1 fruit fly cellular context compared by ENCODE assay signal in genomic region chr3L:18968193-18968969, dm6.
A peak's percentile ranks its signal among the peaks of the same experiment; 100 is the strongest.
TF ChIP-seq lines count a peak whose summit lies in the region.

No protein-coding gene starts in this region.

TF ChIP-seq in whole organism, embryonic, 481 proteins besides CTCF, POLR2A, EP300 and RAD21 (continued from another document):
- TF ChIP-seq CG11560 (tag; IDR thresholded peaks at IDR 0.05; lab: Robert Waterston, UW) (no peak), psq (GFP tag; optimal IDR thresholded peaks at IDR 0.05; lab: Kevin White, UChicago) (no peak), CG8388 (GFP tag; optimal IDR thresholded peaks at IDR 0.05; lab: Kevin White, UChicago) (no peak), twi (tag; optimal IDR thresholded peaks at IDR 0.05; lab: Kevin White, UChicago) (no peak), zfh1 (GFP tag; IDR thresholded peaks at IDR 0.05; lab: Robert Waterston, UW) (0 out of 3 replicates have a peak, but pooled peaks have one; percentile 21), danr (GFP tag; IDR thresholded peaks at IDR 0.05; lab: Robert Waterston, UW) (no peak), Dbx (GFP tag; IDR thresholded peaks at IDR 0.05; lab: Robert Waterston, UW) (no peak), otp (GFP tag; IDR thresholded peaks at IDR 0.05; lab: Robert Waterston, UW) (no peak), Side (GFP tag; optimal IDR thresholded peaks at IDR 0.05; lab: Kevin White, UChicago) (no peak), CG16815 (GFP tag; optimal IDR thresholded peaks at IDR 0.05; lab: Kevin White, UChicago) (no peak), CG17361 (GFP tag; IDR thresholded peaks at IDR 0.05; lab: Robert Waterston, UW) (no peak), CG1792 (GFP tag; optimal IDR thresholded peaks at IDR 0.05; lab: Kevin White, UChicago) (no peak), CG1024 (GFP tag; IDR thresholded peaks at IDR 0.05; lab: Robert Waterston, UW) (no peak), yki (optimal IDR thresholded peaks at IDR 0.05; lab: Kevin White, UChicago) (no peak), pb (GFP tag; optimal IDR thresholded peaks at IDR 0.05; lab: Kevin White, UChicago) (no peak), Med (GFP tag; lab: Kevin White, UChicago) (peak; percentile 75), Optix (GFP tag; IDR thresholded peaks at IDR 0.05; lab: Robert Waterston, UW) (0 out of 3 replicates have a peak, but pooled peaks have one; percentile 51), gsb (GFP tag; IDR thresholded peaks at IDR 0.05; lab: Robert Waterston, UW) (no peak), CG8290 (GFP tag; optimal IDR thresholded peaks at IDR 0.05; lab: Kevin White, UChicago) (no peak), CG8290 (tag; optimal IDR thresholded peaks at IDR 0.05; lab: Kevin White, UChicago) (peak in 1 of 2 experiments; percentile 33), ken (GFP tag; IDR thresholded peaks at IDR 0.05; lab: Robert Waterston, UW) (0 out of 3 replicates have a peak, but pooled peaks have one; percentile 18), al (GFP tag; IDR thresholded peaks at IDR 0.05; lab: Robert Waterston, UW) (no peak), nmo (GFP tag; optimal IDR thresholded peaks at IDR 0.05; lab: Kevin White, UChicago) (no peak), CG17829 (tag; optimal IDR thresholded peaks at IDR 0.05; lab: Kevin White, UChicago) (no peak), CG30020 (tag; optimal IDR thresholded peaks at IDR 0.05; lab: Kevin White, UChicago) (no peak), Fer1 (GFP tag; optimal IDR thresholded peaks at IDR 0.05; lab: Kevin White, UChicago) (no peak), HmgZ (tag; optimal IDR thresholded peaks at IDR 0.05; lab: Kevin White, UChicago) (peak; percentile 20), trem (tag; optimal IDR thresholded peaks at IDR 0.05; lab: Kevin White, UChicago) (no peak), CG4730 (GFP tag; IDR thresholded peaks at IDR 0.05; lab: Robert Waterston, UW) (no peak), dan (GFP tag; IDR thresholded peaks at IDR 0.05; lab: Robert Waterston, UW) (no peak), CG6254 (GFP tag; optimal IDR thresholded peaks at IDR 0.05; lab: Kevin White, UChicago) (no peak), CG31441 (GFP tag; IDR thresholded peaks at IDR 0.05; lab: Robert Waterston, UW) (no peak), ind (GFP tag; optimal IDR thresholded peaks at IDR 0.05; lab: Kevin White, UChicago) (no peak), ranshi (GFP tag; IDR thresholded peaks at IDR 0.05; lab: Robert Waterston, UW) (no peak), scrt (GFP tag; optimal IDR thresholded peaks at IDR 0.05; lab: Kevin White, UChicago) (peak; percentile 93), mirr (GFP tag; optimal IDR thresholded peaks at IDR 0.05; lab: Kevin White, UChicago) (no peak), Hr51 (GFP tag; optimal IDR thresholded peaks at IDR 0.05; lab: Kevin White, UChicago) (no peak), Mes4 (GFP tag; optimal IDR thresholded peaks at IDR 0.05; lab: Kevin White, UChicago) (no peak), tin (GFP tag; optimal IDR thresholded peaks at IDR 0.05; lab: Kevin White, UChicago) (no peak), ci (GFP tag; IDR thresholded peaks at IDR 0.05; lab: Robert Waterston, UW) (peak; percentile 65; the same call in 2 of the 3 replicates), CkIIα-i1 (GFP tag; IDR thresholded peaks at IDR 0.05; lab: Robert Waterston, UW) (no peak), CG9437 (GFP tag; optimal IDR thresholded peaks at IDR 0.05; lab: Kevin White, UChicago) (peak; percentile 34), pzg (GFP tag; optimal IDR thresholded peaks at IDR 0.05; lab: Kevin White, UChicago) (no peak), CG4424 (GFP tag; optimal IDR thresholded peaks at IDR 0.05; lab: Kevin White, UChicago) (no peak), croc (GFP tag; conservative IDR thresholded peaks at IDR 0.05; lab: Robert Waterston, UW) (no peak), dati (GFP tag; IDR thresholded peaks at IDR 0.05; lab: Robert Waterston, UW) (no peak), ewg (GFP tag; optimal IDR thresholded peaks at IDR 0.05; lab: Kevin White, UChicago) (no peak), Atf6 (GFP tag; IDR thresholded peaks at IDR 0.05; lab: Robert Waterston, UW) (no peak), Antp (GFP tag; optimal IDR thresholded peaks at IDR 0.05; lab: Kevin White, UChicago) (no peak), lola (GFP tag; optimal IDR thresholded peaks at IDR 0.05; lab: Kevin White, UChicago) (no peak), ap (GFP tag; IDR thresholded peaks at IDR 0.05; lab: Robert Waterston, UW) (no peak), CG3726 (GFP tag; IDR thresholded peaks at IDR 0.05; lab: Robert Waterston, UW) (0 out of 3 replicates have a peak, but pooled peaks have one; percentile 11), ems (GFP tag; optimal IDR thresholded peaks at IDR 0.05; lab: Kevin White, UChicago) (no peak), pan (optimal IDR thresholded peaks at IDR 0.05; lab: Kevin White, UChicago) (no peak), pan (GFP tag; optimal IDR thresholded peaks at IDR 0.05 in 1 of 2, IDR thresholded peaks at IDR 0.05 in 1 of 2) (peak in 1 of 2 experiments; percentile 11), ftz-f1 (GFP tag; optimal IDR thresholded peaks at IDR 0.05; lab: Kevin White, UChicago) (peak; percentile 30), CG11723 (GFP tag; optimal IDR thresholded peaks at IDR 0.05; lab: Kevin White, UChicago) (no peak), knrl (GFP tag; IDR thresholded peaks at IDR 0.05; lab: Robert Waterston, UW; ENCODE audit: partially characterized antibody) (no peak), klu (GFP tag; IDR thresholded peaks at IDR 0.05; lab: Robert Waterston, UW) (no peak), CG8089 (GFP tag; optimal IDR thresholded peaks at IDR 0.05; lab: Kevin White, UChicago) (no peak), Xbp1 (GFP tag; optimal IDR thresholded peaks at IDR 0.05; lab: Kevin White, UChicago) (no peak), CG1233 (GFP tag; optimal IDR thresholded peaks at IDR 0.05; lab: Kevin White, UChicago) (no peak), CG4707 (GFP tag; optimal IDR thresholded peaks at IDR 0.05; lab: Kevin White, UChicago) (no peak), CG15479 (GFP tag; optimal IDR thresholded peaks at IDR 0.05; lab: Kevin White, UChicago) (no peak), abd-A (tag; optimal IDR thresholded peaks at IDR 0.05; lab: Kevin White, UChicago) (peak; percentile 2), CG13775 (GFP tag; optimal IDR thresholded peaks at IDR 0.05; lab: Kevin White, UChicago) (no peak), sug (tag; optimal IDR thresholded peaks at IDR 0.05; lab: Kevin White, UChicago) (no peak), CG14965 (GFP tag; optimal IDR thresholded peaks at IDR 0.05; lab: Kevin White, UChicago; ENCODE audit: borderline replicate concordance) (peak; percentile 77), CG12299 (tag; optimal IDR thresholded peaks at IDR 0.05; lab: Kevin White, UChicago) (no peak), CG31365 (tag; optimal IDR thresholded peaks at IDR 0.05; lab: Kevin White, UChicago) (no peak), NFAT (GFP tag; IDR thresholded peaks at IDR 0.05; lab: Robert Waterston, UW) (0 out of 2 replicates have a peak, but pooled peaks have one; percentile 18), CG11456 (GFP tag; IDR thresholded peaks at IDR 0.05; lab: Robert Waterston, UW) (0 out of 3 replicates have a peak, but pooled peaks have one; percentile 50), mam (GFP tag; optimal IDR thresholded peaks at IDR 0.05; lab: Kevin White, UChicago) (no peak), CG2202 (tag; optimal IDR thresholded peaks at IDR 0.05; lab: Kevin White, UChicago) (no peak), Trl (optimal IDR thresholded peaks at IDR 0.05; lab: Kevin White, UChicago) (peak in 1 of 2 experiments; percentile 17), Trl (GFP tag; optimal IDR thresholded peaks at IDR 0.05; lab: Kevin White, UChicago) (no peak), Mrtf (GFP tag; IDR thresholded peaks at IDR 0.05; lab: Robert Waterston, UW) (no peak), repo (GFP tag; optimal IDR thresholded peaks at IDR 0.05; lab: Kevin White, UChicago) (no peak), CHES-1-like (GFP tag; optimal IDR thresholded peaks at IDR 0.05; lab: Kevin White, UChicago) (no peak), tx (GFP tag; optimal IDR thresholded peaks at IDR 0.05; lab: Kevin White, UChicago) (no peak), CG12071 (GFP tag; optimal IDR thresholded peaks at IDR 0.05; lab: Kevin White, UChicago) (no peak), Adf1 (GFP tag; IDR thresholded peaks at IDR 0.05; lab: Robert Waterston, UW) (no peak), CrebB (tag; optimal IDR thresholded peaks at IDR 0.05; lab: Kevin White, UChicago) (no peak), CG3163 (GFP tag; optimal IDR thresholded peaks at IDR 0.05; lab: Kevin White, UChicago) (peak; percentile 39), wdn (GFP tag; IDR thresholded peaks at IDR 0.05; lab: Robert Waterston, UW) (no peak), CG8924 (tag; optimal IDR thresholded peaks at IDR 0.05; lab: Kevin White, UChicago) (no peak), CG11093 (GFP tag; IDR thresholded peaks at IDR 0.05; lab: Robert Waterston, UW) (no peak), CG11085 (GFP tag; IDR thresholded peaks at IDR 0.05; lab: Robert Waterston, UW) (no peak), caup (GFP tag; optimal IDR thresholded peaks at IDR 0.05; lab: Kevin White, UChicago; ENCODE audit: severe bottlenecking) (no peak), CG30431 (GFP tag; optimal IDR thresholded peaks at IDR 0.05; lab: Kevin White, UChicago) (no peak), ssp (GFP tag; IDR thresholded peaks at IDR 0.05; lab: Robert Waterston, UW) (no peak), CG6791 (GFP tag; IDR thresholded peaks at IDR 0.05; lab: Robert Waterston, UW; ENCODE audit: partially characterized antibody) (0 out of 3 replicates have a peak, but pooled peaks have one; percentile 39), Eip74EF (GFP tag; optimal IDR thresholded peaks at IDR 0.05; lab: Kevin White, UChicago) (no peak), CG10147 (GFP tag; optimal IDR thresholded peaks at IDR 0.05; lab: Kevin White, UChicago) (no peak), gce (GFP tag; IDR thresholded peaks at IDR 0.05; lab: Robert Waterston, UW) (no peak), CG6272 (GFP tag; IDR thresholded peaks at IDR 0.05; lab: Robert Waterston, UW) (no peak), CG15269 (tag; optimal IDR thresholded peaks at IDR 0.05; lab: Kevin White, UChicago) (no peak), CG6765 (GFP tag; optimal IDR thresholded peaks at IDR 0.05; lab: Kevin White, UChicago) (no peak), cas (GFP tag; IDR thresholded peaks at IDR 0.05; lab: Robert Waterston, UW) (no peak), Atf-2 (GFP tag; optimal IDR thresholded peaks at IDR 0.05; lab: Kevin White, UChicago) (no peak), CG10979 (tag; optimal IDR thresholded peaks at IDR 0.05; lab: Kevin White, UChicago) (no peak), da (GFP tag; optimal IDR thresholded peaks at IDR 0.05; lab: Kevin White, UChicago) (no peak)
